Fruit fly (Drosophila melanogaster): Measurements from ENCODE around the gene otu.

Gene otu

DNA sequence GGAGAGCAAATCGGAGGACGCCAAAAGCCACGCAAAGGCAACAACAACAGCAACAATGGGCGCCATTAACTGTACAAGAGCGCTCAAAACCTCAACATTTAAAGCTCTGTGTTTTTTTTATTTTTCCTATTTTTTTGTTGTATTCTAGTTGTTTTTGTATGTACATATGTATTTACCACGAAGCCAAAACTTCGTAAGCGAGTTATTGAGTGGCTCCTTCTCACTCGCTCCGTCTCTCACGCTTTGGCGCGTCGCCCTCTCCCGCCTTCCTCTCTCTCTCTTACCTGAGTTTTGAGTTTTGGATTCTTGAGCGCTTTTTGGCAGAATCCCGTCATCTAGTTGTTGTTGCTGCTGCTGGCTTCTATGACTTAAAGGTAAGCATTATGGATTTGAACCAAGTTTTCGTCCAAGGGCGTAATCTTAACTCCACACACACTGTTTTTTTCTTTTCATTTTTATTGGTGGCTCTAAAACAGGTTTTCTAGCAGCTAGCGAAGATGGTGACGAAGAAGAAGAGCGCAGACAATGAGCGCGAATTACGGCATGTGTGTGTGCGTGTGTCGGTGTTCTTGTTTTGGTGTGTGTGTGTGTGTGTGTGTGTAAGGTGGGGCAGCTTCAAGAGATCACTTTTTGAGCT, 28.8 kb upstream of the otu start:
- TF ChIP-seq CG8478 (optimal IDR thresholded peaks at IDR 0.05): no peak
- no peak for TF ChIP-seq pan (optimal IDR thresholded peaks at IDR 0.05)
- TF ChIP-seq usp (GFP tag; optimal IDR thresholded peaks at IDR 0.05): no peak
- no peak for TF ChIP-seq Dll (optimal IDR thresholded peaks at IDR 0.05)
- TF ChIP-seq EcR (GFP tag; optimal IDR thresholded peaks at IDR 0.05): no peak
- TF ChIP-seq psq (optimal IDR thresholded peaks at IDR 0.05): no peak

DNA sequence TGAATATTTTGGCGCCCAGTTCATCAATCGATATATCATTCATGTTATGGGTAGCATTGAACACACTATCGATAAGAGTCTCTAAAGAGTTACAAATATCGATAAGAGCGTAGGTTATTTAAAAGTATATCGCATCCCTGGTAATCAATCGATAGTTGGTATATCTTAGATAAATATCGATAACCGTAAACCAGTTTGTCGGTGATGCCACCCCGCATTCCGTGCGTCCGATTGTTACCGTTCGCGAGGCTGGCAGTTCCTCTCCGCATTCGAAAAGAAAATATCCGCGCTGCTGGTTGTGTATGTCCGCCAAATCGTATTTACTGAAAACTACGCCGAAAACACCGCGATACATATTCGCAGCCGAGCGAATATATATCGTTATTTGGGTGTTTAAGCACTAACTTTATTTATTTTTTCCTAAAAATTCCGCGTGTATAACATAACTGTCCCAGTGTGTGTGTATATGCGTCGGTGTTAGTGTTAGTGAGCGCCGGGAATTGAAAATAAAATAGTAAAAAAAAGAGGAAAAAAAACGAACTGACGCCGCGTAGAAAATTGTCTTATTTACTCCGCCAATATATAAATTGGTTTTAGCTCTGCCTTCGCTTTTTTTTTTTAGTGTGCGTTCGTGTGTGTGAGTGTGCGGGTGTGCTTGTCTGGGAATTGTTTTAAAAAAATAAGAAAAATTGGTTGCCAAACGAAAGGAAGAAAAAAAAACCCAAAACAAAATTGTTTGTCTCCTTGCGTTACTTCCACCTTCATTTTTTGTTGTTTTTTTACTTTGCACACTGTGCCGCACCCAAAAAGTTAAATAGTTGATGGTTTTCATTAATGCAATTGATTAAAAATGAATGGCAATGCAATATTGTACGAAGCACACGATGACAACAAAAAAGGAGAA, 28.0 kb upstream of the otu start, which contains the start of gene Nrg:
TSS of gene Nrg (plus strand) at position 253 of the 904 bp plus-strand sequence.
- TF ChIP-seq EcR (GFP tag; optimal IDR thresholded peaks at IDR 0.05) (no peak), psq (optimal IDR thresholded peaks at IDR 0.05) (no peak), Dll (optimal IDR thresholded peaks at IDR 0.05) (no peak), pan (optimal IDR thresholded peaks at IDR 0.05) (no peak), usp (GFP tag; optimal IDR thresholded peaks at IDR 0.05) (no peak), CG8478 (optimal IDR thresholded peaks at IDR 0.05) (no peak)

DNA sequence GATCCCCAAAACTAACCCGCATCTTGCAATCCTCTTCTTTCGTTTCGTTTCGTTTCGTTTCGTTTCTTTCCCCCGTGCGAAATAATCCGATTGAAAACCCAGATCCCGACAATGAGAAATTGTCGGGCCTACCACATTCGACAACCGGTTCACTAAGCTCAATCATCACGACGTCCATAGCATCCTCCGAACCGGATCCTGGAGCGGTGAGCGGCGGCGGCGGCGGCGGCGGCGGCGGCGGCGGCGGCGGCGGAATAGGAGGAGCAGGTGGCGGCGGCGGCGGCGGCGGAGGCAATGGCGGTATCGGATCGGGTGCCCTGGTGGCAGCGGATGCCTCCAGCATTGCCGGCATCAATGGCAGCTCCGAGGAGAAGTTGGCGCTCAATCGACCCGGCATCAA, 22.9 kb upstream of the otu start:
- TF ChIP-seq psq (optimal IDR thresholded peaks at IDR 0.05) (no peak), Dll (optimal IDR thresholded peaks at IDR 0.05) (no peak), pan (optimal IDR thresholded peaks at IDR 0.05) (no peak)

DNA sequence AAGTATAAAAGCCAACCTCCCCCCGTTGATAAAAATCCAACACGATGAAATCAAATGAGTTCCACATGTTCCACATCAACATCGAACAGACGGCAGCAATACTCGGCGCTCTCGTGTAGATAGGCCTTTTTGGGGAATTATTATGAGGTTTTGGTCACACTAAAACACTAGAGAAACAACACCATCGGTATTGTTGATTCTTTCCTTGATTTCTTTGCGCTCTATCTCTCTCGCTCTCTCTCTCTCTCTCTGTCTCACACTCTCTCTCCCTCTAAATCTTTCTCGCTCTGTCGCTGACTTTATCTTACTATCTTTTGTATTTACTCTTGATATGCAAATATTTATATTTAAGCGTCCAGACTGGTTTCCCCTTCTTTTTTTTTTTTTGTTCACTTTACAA, 21.4 kb upstream of the otu start:
- TF ChIP-seq usp (GFP tag; optimal IDR thresholded peaks at IDR 0.05) (no peak), pan (optimal IDR thresholded peaks at IDR 0.05) (no peak), EcR (GFP tag; optimal IDR thresholded peaks at IDR 0.05) (no peak)

DNA sequence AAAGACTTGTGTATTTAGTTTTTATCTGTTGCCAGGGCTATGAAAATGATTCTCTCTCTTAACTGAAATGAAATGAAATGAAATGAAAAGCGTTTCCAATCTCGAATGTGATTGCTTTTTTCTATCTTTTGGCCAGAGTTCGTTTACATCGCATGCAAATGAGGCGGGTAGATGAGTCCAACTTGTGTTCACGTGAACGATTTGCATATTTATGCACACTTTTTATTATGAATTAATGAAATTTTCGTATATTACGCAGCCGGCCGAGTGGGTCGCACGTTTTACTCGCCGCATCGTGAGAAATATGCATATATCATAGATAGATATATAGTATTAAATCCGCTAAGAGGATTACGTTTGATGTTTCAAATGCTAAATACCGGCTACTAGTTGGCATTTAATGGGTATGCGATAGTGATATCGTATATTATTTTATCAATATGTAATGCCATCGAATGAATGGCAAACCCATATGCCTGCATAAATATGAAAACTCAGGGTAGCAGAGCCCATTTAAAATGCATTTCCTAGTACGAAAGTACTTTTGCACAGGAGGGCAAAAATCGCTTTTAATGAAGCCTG, 15.8 kb upstream of the otu start:
- TF ChIP-seq CG8478 (optimal IDR thresholded peaks at IDR 0.05) (no peak), pan (optimal IDR thresholded peaks at IDR 0.05) (no peak), psq (optimal IDR thresholded peaks at IDR 0.05) (no peak), EcR (GFP tag; optimal IDR thresholded peaks at IDR 0.05) (no peak)

DNA sequence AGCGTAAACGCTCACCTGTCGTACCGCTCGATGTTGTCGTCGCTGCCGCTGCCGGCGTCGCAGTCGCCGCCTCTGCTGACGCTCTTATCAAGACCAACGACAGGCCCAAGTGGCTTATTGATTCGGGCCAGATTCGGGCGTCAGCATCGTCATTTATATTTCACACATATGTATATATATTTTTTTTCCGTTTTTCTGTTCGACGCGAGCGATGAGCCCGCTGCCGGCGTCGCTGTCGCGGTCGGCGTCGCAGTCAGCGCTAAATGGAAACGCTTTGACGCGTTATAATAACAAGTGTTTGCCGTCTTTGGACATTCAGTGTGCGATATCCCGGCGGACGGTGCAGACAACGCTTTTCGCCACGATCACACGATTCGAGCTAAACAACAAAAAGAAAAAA, 12.7 kb upstream of the otu start:
- TF ChIP-seq CG8478 (optimal IDR thresholded peaks at IDR 0.05) (no peak), pan (optimal IDR thresholded peaks at IDR 0.05) (no peak), Dll (optimal IDR thresholded peaks at IDR 0.05) (no peak), psq (optimal IDR thresholded peaks at IDR 0.05) (no peak), usp (GFP tag; optimal IDR thresholded peaks at IDR 0.05) (no peak), EcR (GFP tag; optimal IDR thresholded peaks at IDR 0.05) (no peak)

DNA sequence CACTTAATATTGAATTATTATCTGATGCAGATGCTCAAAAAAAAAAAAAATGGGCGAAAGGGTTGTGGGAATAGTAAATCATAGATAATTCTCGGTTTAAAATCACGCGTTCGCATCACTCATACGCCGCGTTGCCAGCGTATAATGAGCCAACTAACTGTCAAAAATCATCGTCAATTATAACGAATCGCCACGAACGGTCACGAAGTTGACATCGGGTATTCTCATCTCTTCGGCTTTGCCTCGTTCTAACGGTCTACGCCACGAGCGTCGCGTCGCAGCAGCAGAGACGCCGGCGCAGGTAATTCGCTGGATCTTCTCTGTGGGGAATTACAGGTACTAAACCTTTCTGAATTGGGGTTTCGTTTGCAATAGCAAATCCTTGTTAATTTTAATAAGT, 12.0 kb upstream of the otu start:
- no peak for TF ChIP-seq psq (optimal IDR thresholded peaks at IDR 0.05)
- TF ChIP-seq EcR (GFP tag; optimal IDR thresholded peaks at IDR 0.05): no peak
- TF ChIP-seq CG8478 (optimal IDR thresholded peaks at IDR 0.05): no peak
- no peak for TF ChIP-seq pan (optimal IDR thresholded peaks at IDR 0.05)
- no peak for TF ChIP-seq usp (GFP tag; optimal IDR thresholded peaks at IDR 0.05)
- no peak for TF ChIP-seq Dll (optimal IDR thresholded peaks at IDR 0.05)

DNA sequence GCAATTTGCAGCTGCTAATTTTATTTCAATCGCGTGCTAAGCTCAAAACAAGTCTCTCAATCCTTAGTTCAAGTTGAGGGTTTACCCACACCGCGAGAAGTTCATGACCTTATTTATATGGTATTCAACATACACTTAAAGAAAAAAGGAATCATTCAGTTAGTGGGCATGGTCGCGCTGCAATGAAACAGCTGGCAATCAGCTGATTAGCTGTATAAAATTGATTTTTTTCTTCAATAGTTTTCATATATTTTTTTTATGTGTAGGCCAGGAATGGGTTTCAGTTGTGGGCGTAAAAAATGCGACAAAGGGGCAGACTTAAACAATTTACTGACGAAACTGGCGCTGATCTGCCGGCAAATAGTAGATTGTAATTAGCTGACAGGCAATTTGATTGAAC, 9.8 kb upstream of the otu start:
- TF ChIP-seq CG8478 (optimal IDR thresholded peaks at IDR 0.05): no peak
- no peak for TF ChIP-seq EcR (GFP tag; optimal IDR thresholded peaks at IDR 0.05)
- no peak for TF ChIP-seq pan (optimal IDR thresholded peaks at IDR 0.05)
- no peak for TF ChIP-seq Dll (optimal IDR thresholded peaks at IDR 0.05)
- no peak for TF ChIP-seq psq (optimal IDR thresholded peaks at IDR 0.05)
- no peak for TF ChIP-seq usp (GFP tag; optimal IDR thresholded peaks at IDR 0.05)

DNA sequence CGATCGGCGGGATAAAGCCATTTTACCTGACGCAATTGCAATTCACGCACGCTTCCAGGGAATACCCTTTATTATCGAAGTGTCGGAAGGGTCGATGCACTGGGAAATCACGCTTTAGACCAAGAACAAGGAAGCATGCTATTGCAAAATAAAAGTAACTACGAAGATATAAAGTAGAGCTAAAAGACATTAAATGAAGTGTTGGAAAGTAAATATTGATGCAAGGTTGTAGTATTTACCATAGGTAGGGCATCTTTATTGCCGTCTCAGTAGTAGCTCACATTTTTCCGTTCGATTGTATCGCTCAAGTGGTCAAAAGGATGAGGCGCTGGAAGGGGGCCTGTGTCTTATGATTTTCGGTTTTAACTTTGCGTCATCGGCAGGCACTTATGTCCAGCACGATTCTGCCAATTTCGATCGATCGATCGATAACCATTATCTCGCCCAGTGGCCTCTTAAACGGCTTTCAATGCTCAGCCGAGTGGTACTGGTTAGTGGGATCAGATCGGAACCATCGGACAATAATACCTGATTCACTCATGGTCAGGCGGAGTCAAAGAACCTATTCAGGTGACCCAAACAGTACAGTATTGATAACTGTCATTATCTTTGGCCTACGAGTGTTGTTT, 8.4 kb upstream of the otu start:
- TF ChIP-seq usp (GFP tag; optimal IDR thresholded peaks at IDR 0.05) (no peak), pan (optimal IDR thresholded peaks at IDR 0.05) (no peak), Dll (optimal IDR thresholded peaks at IDR 0.05) (no peak), psq (optimal IDR thresholded peaks at IDR 0.05) (no peak), EcR (GFP tag; optimal IDR thresholded peaks at IDR 0.05) (no peak), CG8478 (optimal IDR thresholded peaks at IDR 0.05) (no peak)

DNA sequence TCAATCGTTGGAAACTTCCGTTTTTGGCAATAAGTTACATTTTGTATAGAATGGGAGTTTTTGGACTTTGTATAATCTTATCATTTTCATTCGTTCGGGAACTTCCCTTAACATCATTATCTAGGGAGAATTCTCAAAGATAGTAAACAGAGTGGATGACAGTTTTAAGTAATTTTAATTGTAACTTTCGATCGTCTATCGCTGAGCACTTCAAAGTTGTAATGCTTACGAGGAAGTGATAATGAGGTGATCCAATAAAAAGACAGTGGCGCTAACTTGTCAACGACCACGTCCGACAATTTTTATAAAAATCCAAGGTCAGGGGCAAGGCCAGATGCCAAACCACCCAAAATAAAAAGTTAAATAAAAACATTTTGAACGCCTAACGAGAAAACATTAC, 7.0 kb upstream of the otu start:
- no peak for TF ChIP-seq psq (optimal IDR thresholded peaks at IDR 0.05)
- no peak for TF ChIP-seq usp (GFP tag; optimal IDR thresholded peaks at IDR 0.05)
- no peak for TF ChIP-seq Dll (optimal IDR thresholded peaks at IDR 0.05)
- no peak for TF ChIP-seq EcR (GFP tag; optimal IDR thresholded peaks at IDR 0.05)
- TF ChIP-seq pan (optimal IDR thresholded peaks at IDR 0.05): no peak
- TF ChIP-seq CG8478 (optimal IDR thresholded peaks at IDR 0.05): no peak

DNA sequence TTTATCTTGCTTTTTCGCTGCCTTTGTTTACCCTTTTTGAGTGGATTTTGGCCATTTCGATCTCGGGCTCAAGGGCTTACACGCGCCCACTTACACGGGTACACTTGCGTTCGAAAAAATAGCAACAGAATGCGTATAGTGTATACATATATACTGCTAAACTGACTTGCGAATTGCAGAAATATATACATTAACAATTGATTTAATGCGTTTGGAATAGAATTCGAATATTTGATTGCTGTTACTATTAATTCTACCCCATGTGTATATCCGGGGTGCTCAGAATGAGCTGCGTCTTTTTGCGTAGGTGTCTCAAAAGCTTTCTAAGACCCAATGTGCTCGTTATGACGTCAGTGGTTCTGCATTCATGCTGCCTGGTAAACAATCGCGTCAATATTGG, 4.1 kb upstream of the otu start:
- TF ChIP-seq psq (optimal IDR thresholded peaks at IDR 0.05): no peak

DNA sequence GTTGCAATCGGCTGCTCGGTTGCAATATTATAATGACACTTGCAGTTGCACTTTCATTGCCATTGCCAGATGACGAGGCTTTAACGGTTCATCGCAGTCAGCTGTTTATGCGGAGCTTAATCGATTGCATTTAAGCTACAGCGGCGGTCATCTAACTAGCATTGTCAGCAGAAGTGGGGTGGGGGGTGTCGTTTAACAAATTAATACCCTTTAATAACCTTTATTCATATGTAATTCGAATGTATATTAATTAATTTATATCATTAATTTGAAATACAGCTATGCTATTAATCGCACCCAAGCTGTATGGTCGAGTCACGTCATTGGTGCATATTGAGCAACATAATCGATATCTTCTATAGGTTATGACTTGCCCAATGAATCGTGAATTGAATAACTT, 3.5 kb upstream of the otu start:
- TF ChIP-seq CG8478 (optimal IDR thresholded peaks at IDR 0.05) (no peak), usp (GFP tag; optimal IDR thresholded peaks at IDR 0.05) (no peak), EcR (GFP tag; optimal IDR thresholded peaks at IDR 0.05) (no peak)
